Fruit fly (Drosophila melanogaster) whole organism, embryonic: Measurements from ENCODE around the gene CG15473.
A peak's percentile ranks its signal among the peaks of the same experiment; 100 is the strongest.

Experiments used
- Adf1 ChIP-seq: fragments of 200-800 bp; sonication (Bioruptor generic); IDR thresholded peaks from 2 replicates; pipeline ENCODE4 v1.3.6; 2022; ENCODE audit warnings: missing biosample characterization, missing genetic modification characterization
- BtbVII ChIP-seq: fragments of 200-800 bp; sonication (Bioruptor generic); optimal IDR thresholded peaks from 3 replicates; lab custom pipeline; 2017; ENCODE audit warnings: missing biosample characterization, mild to moderate bottlenecking, missing genetic modification characterization
- CG10274 ChIP-seq: fragments of 200-800 bp; sonication (Bioruptor generic); optimal IDR thresholded peaks from 3 replicates; lab custom pipeline; 2017; ENCODE audit warnings: missing biosample characterization, mild to moderate bottlenecking, missing genetic modification characterization
- CG10366 ChIP-seq: fragments of 200-800 bp; sonication (Bioruptor generic); IDR thresholded peaks from 2 replicates; pipeline ENCODE4 v1.3.6; 2022; ENCODE audit warnings: missing biosample characterization, missing genetic modification characterization
- CG10462 ChIP-seq: fragments of 200-800 bp; sonication (Bioruptor generic); optimal IDR thresholded peaks from 2 replicates; lab custom pipeline; 2016; ENCODE audit warnings: missing biosample characterization, missing genetic modification characterization
- CG1233 ChIP-seq: fragments of 200-800 bp; sonication (Bioruptor generic); optimal IDR thresholded peaks from 4 replicates; lab custom pipeline; 2018; ENCODE audit warnings: missing biosample characterization, mild to moderate bottlenecking, missing genetic modification characterization
- CG14965 ChIP-seq: fragments of 200-800 bp; sonication (Bioruptor generic); optimal IDR thresholded peaks from 2 replicates; lab custom pipeline; 2016; ENCODE audit warnings: missing biosample characterization, missing genetic modification characterization, borderline replicate concordance
- CG15011 ChIP-seq: fragments of 200-800 bp; sonication (Bioruptor generic); optimal IDR thresholded peaks from 3 replicates; lab custom pipeline; 2018; ENCODE audit warnings: missing biosample characterization, mild to moderate bottlenecking, missing genetic modification characterization
- CG15479 ChIP-seq: fragments of 200-800 bp; sonication (Bioruptor generic); optimal IDR thresholded peaks from 3 replicates; lab custom pipeline; 2019; ENCODE audit warnings: missing biosample characterization, mild to moderate bottlenecking, missing genetic modification characterization, moderate library complexity
- CG1603 ChIP-seq: fragments of 200-800 bp; sonication (Bioruptor generic); optimal IDR thresholded peaks from 2 replicates; lab custom pipeline; 2019; ENCODE audit warnings: missing biosample characterization, mild to moderate bottlenecking, missing genetic modification characterization, moderate library complexity
- CG17328 ChIP-seq: fragments of 200-800 bp; sonication (Bioruptor generic); IDR thresholded peaks from 2 replicates; pipeline ENCODE4 v1.3.6; 2022; ENCODE audit warnings: missing biosample characterization, missing genetic modification characterization
- CG17829 ChIP-seq: fragments of 200-800 bp; optimal IDR thresholded peaks from 2 replicates; lab custom pipeline; 2019; ENCODE audit warnings: missing biosample characterization, mild to moderate bottlenecking, missing genetic modification characterization, moderate library complexity
- CG18011 ChIP-seq: fragments of 200-800 bp; sonication (Bioruptor generic); optimal IDR thresholded peaks from 2 replicates; lab custom pipeline; 2017; ENCODE audit warnings: missing biosample characterization, missing genetic modification characterization, mild to moderate bottlenecking, moderate library complexity, missing genotype
- CG2116 ChIP-seq: fragments of 200-800 bp; sonication (Bioruptor generic); optimal IDR thresholded peaks from 3 replicates; lab custom pipeline; 2018; ENCODE audit warnings: missing biosample characterization, mild to moderate bottlenecking, missing genetic modification characterization
- CG30431 ChIP-seq: fragments of 200-800 bp; sonication (Bioruptor generic); optimal IDR thresholded peaks from 2 replicates; lab custom pipeline; 2017; ENCODE audit warnings: missing biosample characterization, missing genetic modification characterization
- CG3281 ChIP-seq: fragments of 200-800 bp; sonication (Bioruptor generic); optimal IDR thresholded peaks from 3 replicates; lab custom pipeline; 2017; ENCODE audit warnings: missing biosample characterization, mild to moderate bottlenecking, missing genetic modification characterization
- CG6813 ChIP-seq: fragments of 200-800 bp; sonication (Bioruptor generic); optimal IDR thresholded peaks from 2 replicates; lab custom pipeline; 2017; ENCODE audit warnings: missing biosample characterization, missing genetic modification characterization, mild to moderate bottlenecking, moderate library complexity, missing genetic modification reagents
- CG7271 ChIP-seq: fragments of 200-800 bp; sonication (Bioruptor generic); optimal IDR thresholded peaks from 2 replicates; lab custom pipeline; 2018; ENCODE audit warnings: missing biosample characterization, mild to moderate bottlenecking, missing genetic modification characterization, moderate library complexity
- CG7928 ChIP-seq: fragments of 200-800 bp; sonication (Bioruptor generic); optimal IDR thresholded peaks from 2 replicates; lab custom pipeline; 2017; ENCODE audit warnings: missing biosample characterization, mild to moderate bottlenecking, missing genetic modification characterization
- CG8765 ChIP-seq: fragments of 200-800 bp; sonication (Bioruptor generic); IDR thresholded peaks from 2 replicates; pipeline ENCODE4 v1.3.6; 2022; ENCODE audit warnings: missing biosample characterization, missing genetic modification characterization
- CrebB ChIP-seq: fragments of 200-800 bp; sonication (Bioruptor generic); optimal IDR thresholded peaks from 3 replicates; lab custom pipeline; 2018; ENCODE audit warnings: missing biosample characterization, mild to moderate bottlenecking, missing genetic modification characterization
- E2f1 ChIP-seq: fragments of 200-800 bp; sonication (Bioruptor generic); IDR thresholded peaks from 2 replicates; pipeline ENCODE4 v1.3.6; 2022; ENCODE audit warnings: missing biosample characterization, missing genetic modification characterization
- Ets97D ChIP-seq: fragments of 200-800 bp; sonication (Bioruptor generic); optimal IDR thresholded peaks from 3 replicates; lab custom pipeline; 2016; ENCODE audit warnings: missing biosample characterization, missing genetic modification characterization
- Gug ChIP-seq: fragments of 200-800 bp; sonication (Bioruptor generic); IDR thresholded peaks from 4 replicates; pipeline ENCODE4 v1.3.6; 2022; ENCODE audit warnings: missing biosample characterization, missing genetic modification characterization
- H2.0 ChIP-seq: fragments of 200-800 bp; sonication (Bioruptor generic); IDR thresholded peaks from 2 replicates; pipeline ENCODE4 v1.3.6; 2022; ENCODE audit warnings: missing biosample characterization, missing genetic modification characterization
- HHEX ChIP-seq: fragments of 200-800 bp; sonication (Bioruptor generic); optimal IDR thresholded peaks from 3 replicates; lab custom pipeline; 2017; ENCODE audit warnings: missing biosample characterization, mild to moderate bottlenecking, missing genetic modification characterization, missing genetic modification reagents
- HLHmδ ChIP-seq: fragments of 200-800 bp; sonication (Bioruptor generic); optimal IDR thresholded peaks from 2 replicates; lab custom pipeline; 2018; ENCODE audit warnings: missing biosample characterization, mild to moderate bottlenecking, missing genetic modification characterization, moderate library complexity
- Hr78 ChIP-seq, 2 experiments: fragments of 200-800 bp in 1 of 2; fragments of >200 bp in 1 of 2; sonication (Bioruptor generic) in 1 of 2; optimal IDR thresholded peaks; 2 replicates each; lab custom pipeline; 2017 to 2019; ENCODE audit warnings: missing biosample characterization in 2 of 2, missing genetic modification characterization in 2 of 2, mild to moderate bottlenecking in 1 of 2, moderate library complexity in 1 of 2
- MBD-R2 ChIP-seq: fragments of 200-800 bp; sonication (Bioruptor generic); IDR thresholded peaks from 2 replicates; pipeline ENCODE4 v1.3.6; 2022; ENCODE audit warnings: missing biosample characterization, missing genetic modification characterization
- NC2α ChIP-seq: fragments of 200-800 bp; sonication (Bioruptor generic); optimal IDR thresholded peaks from 2 replicates; lab custom pipeline; 2016; ENCODE audit warnings: missing biosample characterization, missing genetic modification characterization
- Poxn ChIP-seq: fragments of 200-800 bp; sonication (Bioruptor generic); IDR thresholded peaks from 2 replicates; pipeline ENCODE4 v1.3.6; 2022; ENCODE audit warnings: missing biosample characterization, missing genetic modification characterization
- Sin3A ChIP-seq: fragments of >200 bp; optimal IDR thresholded peaks from 2 replicates; lab custom pipeline; 2018
- btn ChIP-seq: fragments of 200-800 bp; sonication (Bioruptor generic); optimal IDR thresholded peaks from 2 replicates; lab custom pipeline; 2016; ENCODE audit warnings: missing biosample characterization, missing genetic modification characterization
- crol ChIP-seq: fragments of 200-800 bp; sonication (Bioruptor generic); IDR thresholded peaks from 2 replicates; pipeline ENCODE4 v1.3.6; 2022; ENCODE audit warnings: missing biosample characterization, missing genetic modification characterization
- dpn ChIP-seq, 2 experiments: fragments of 200-800 bp; sonication (Bioruptor generic); optimal IDR thresholded peaks; 3 replicates each; lab custom pipeline; 2016; ENCODE audit warnings: missing biosample characterization in 2 of 2, missing genetic modification characterization in 2 of 2
- gcm ChIP-seq: fragments of 200-800 bp; sonication (Bioruptor generic); optimal IDR thresholded peaks from 2 replicates; lab custom pipeline; 2019; ENCODE audit warnings: missing biosample characterization, mild to moderate bottlenecking, missing genetic modification characterization, moderate library complexity
- ham ChIP-seq: fragments of 200-800 bp; sonication (Bioruptor generic); IDR thresholded peaks from 2 replicates; pipeline ENCODE4 v1.3.6; 2022; ENCODE audit warnings: missing biosample characterization, missing genetic modification characterization
- jigr1 ChIP-seq: fragments of 200-800 bp; sonication (Bioruptor generic); IDR thresholded peaks from 3 replicates; pipeline ENCODE4 v1.3.6; 2022; ENCODE audit warnings: missing biosample characterization, missing genetic modification characterization
- lov ChIP-seq, 2 experiments: fragments of 200-800 bp in 1 of 2; fragments of >200 bp in 1 of 2; sonication (Bioruptor generic) in 1 of 2; IDR thresholded peaks in 1 of 2; optimal IDR thresholded peaks in 1 of 2; 2 replicates in 1 of 2; 3 replicates in 1 of 2; pipeline versions ENCODE4 v1.3.6 to Lab custom; 2017 to 2022; ENCODE audit warnings: missing biosample characterization in 1 of 2, missing genetic modification characterization in 1 of 2
- maf-S ChIP-seq: fragments of 200-800 bp; sonication (Bioruptor generic); optimal IDR thresholded peaks from 2 replicates; lab custom pipeline; 2016; ENCODE audit warnings: missing biosample characterization, missing genetic modification characterization
- mld ChIP-seq: fragments of 200-800 bp; sonication (Bioruptor generic); IDR thresholded peaks from 3 replicates; pipeline ENCODE4 v1.3.6; 2022; ENCODE audit warnings: missing biosample characterization, missing genetic modification characterization; ENCODE audit not compliant: partially characterized antibody
- nerfin-1 ChIP-seq: fragments of 200-800 bp; sonication (Bioruptor generic); optimal IDR thresholded peaks from 3 replicates; lab custom pipeline; 2019; ENCODE audit warnings: missing biosample characterization, mild to moderate bottlenecking, missing genetic modification characterization, moderate library complexity
- nom ChIP-seq: fragments of 200-800 bp; sonication (Bioruptor generic); optimal IDR thresholded peaks from 2 replicates; lab custom pipeline; 2017; ENCODE audit warnings: missing biosample characterization, missing genetic modification characterization, mild to moderate bottlenecking, moderate library complexity, missing genetic modification reagents
- pros ChIP-seq: fragments of 200-800 bp; sonication (Bioruptor generic); optimal IDR thresholded peaks from 3 replicates; lab custom pipeline; 2019; ENCODE audit warnings: missing biosample characterization, mild to moderate bottlenecking, missing genetic modification characterization, moderate library complexity
- pum ChIP-seq: fragments of 200-800 bp; sonication (Bioruptor generic); optimal IDR thresholded peaks from 2 replicates; lab custom pipeline; 2016; ENCODE audit warnings: missing biosample characterization, missing genetic modification characterization
- sens-2 ChIP-seq: fragments of 200-800 bp; sonication (Bioruptor generic); IDR thresholded peaks from 2 replicates; pipeline ENCODE4 v1.3.6; 2022; ENCODE audit warnings: missing biosample characterization, missing genetic modification characterization
- toy ChIP-seq: fragments of 200-800 bp; sonication (Bioruptor generic); IDR thresholded peaks from 2 replicates; pipeline ENCODE4 v1.3.6; 2022; ENCODE audit warnings: missing biosample characterization, missing genetic modification characterization
- vvl ChIP-seq: fragments of 200-800 bp; sonication (Bioruptor generic); IDR thresholded peaks from 2 replicates; pipeline ENCODE4 v1.3.6; 2022; ENCODE audit warnings: missing biosample characterization, missing genetic modification characterization

CG15473 gene

DNA sequence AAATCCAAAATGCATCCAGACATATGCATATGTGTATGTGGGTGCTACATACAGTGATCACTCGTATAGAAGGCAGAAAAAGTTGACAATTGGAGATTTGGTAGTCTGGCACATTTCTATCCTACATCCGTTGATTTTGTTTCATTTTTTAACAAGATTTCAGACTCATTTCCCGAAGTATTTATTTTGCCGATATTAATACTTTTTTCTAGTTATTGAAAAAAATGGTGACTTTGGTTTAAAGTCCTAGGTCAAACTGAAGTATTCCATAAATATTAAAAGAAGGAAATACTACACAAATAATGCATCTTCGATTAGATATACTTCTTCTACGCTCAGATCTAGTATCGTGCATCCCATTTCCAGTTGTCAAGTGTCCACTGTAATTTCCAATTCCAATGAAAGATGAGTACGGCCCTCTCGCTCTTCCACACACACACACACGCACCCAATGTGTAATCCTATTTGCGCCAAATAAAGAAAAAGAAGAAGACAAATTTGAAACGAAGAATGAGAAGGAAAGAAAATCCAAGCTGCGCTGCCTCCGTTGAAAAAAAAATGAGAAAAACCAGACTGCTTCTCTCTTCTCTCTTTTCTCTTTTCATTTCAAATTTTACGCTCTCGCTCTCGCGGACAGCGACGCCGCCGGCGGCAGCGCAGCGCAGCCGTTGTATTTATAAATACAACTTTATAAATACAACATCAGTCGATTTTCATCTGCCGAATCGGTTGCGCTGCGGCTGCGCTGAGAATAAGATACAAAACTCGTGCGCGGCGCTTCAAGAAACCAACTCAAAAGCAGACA, 37.2 kb downstream of the CG15473 start, which contains the start of gene peb (continued):
- TF ChIP-seq Adf1 (GFP tag; lab: Robert Waterston, UW) (peak; percentile 96), CG17328 (GFP tag; lab: Robert Waterston, UW) (0 out of 2 replicates have a peak, but pooled peaks have one; percentile 20), Sin3A (lab: Kevin White, UChicago) (no peak), CG1603 (tag; lab: Kevin White, UChicago) (peak; percentile 21), vvl (GFP tag; lab: Robert Waterston, UW) (no peak; the same call in 1 of the 2 replicates), CG8765 (GFP tag; lab: Robert Waterston, UW) (peak; percentile 59; the same call in 1 of the 2 replicates), crol (GFP tag; lab: Robert Waterston, UW) (no peak), jigr1 (GFP tag; lab: Robert Waterston, UW) (peak; percentile 82), HHEX (GFP tag; lab: Kevin White, UChicago) (no peak), CG10274 (GFP tag; lab: Kevin White, UChicago) (no peak), CG30431 (GFP tag; lab: Kevin White, UChicago) (peak; percentile 50), Hr78 (GFP tag; optimal IDR thresholded peaks at IDR 0.05; lab: Kevin White, UChicago) (peak in 1 of 2 experiments; percentile 38), gcm (no peak), nom (GFP tag; lab: Kevin White, UChicago) (peak; percentile 42), E2f1 (peak; percentile 34; the same call in 1 of the 2 replicates), btn (GFP tag; lab: Kevin White, UChicago) (peak; percentile 0), CG17829 (tag; lab: Kevin White, UChicago) (peak; percentile 59), Poxn (GFP tag; lab: Robert Waterston, UW) (no peak), H2.0 (GFP tag; lab: Robert Waterston, UW) (no peak), CG15479 (GFP tag; lab: Kevin White, UChicago) (peak; percentile 71), HLHmδ (no peak), CG2116 (GFP tag; lab: Kevin White, UChicago) (no peak), CG15011 (GFP tag; lab: Kevin White, UChicago) (no peak), dpn (GFP tag; optimal IDR thresholded peaks at IDR 0.05; lab: Kevin White, UChicago) (peak; percentile 34 to 56), CG6813 (GFP tag; lab: Kevin White, UChicago) (no peak), Gug (GFP tag; lab: Robert Waterston, UW) (no peak), toy (GFP tag; lab: Robert Waterston, UW) (0 out of 2 replicates have a peak, but pooled peaks have one; percentile 16), MBD-R2 (GFP tag; lab: Robert Waterston, UW) (no peak), CG1233 (GFP tag; lab: Kevin White, UChicago) (peak; percentile 10), Ets97D (GFP tag; lab: Kevin White, UChicago) (peak; percentile 34), maf-S (GFP tag; lab: Kevin White, UChicago) (peak; percentile 27), CG10462 (peak; percentile 27), sens-2 (no peak), CG7928 (no peak), nerfin-1 (tag; lab: Kevin White, UChicago) (peak; percentile 13), pros (GFP tag; lab: Kevin White, UChicago) (peak; percentile 92), CG10366 (GFP tag; lab: Robert Waterston, UW) (0 out of 2 replicates have a peak, but pooled peaks have one; percentile 15), ham (GFP tag; lab: Robert Waterston, UW) (no peak), CG18011 (no peak), CrebB (tag; lab: Kevin White, UChicago) (no peak), pum (GFP tag; lab: Kevin White, UChicago) (peak; percentile 81), CG14965 (GFP tag; lab: Kevin White, UChicago) (no peak), CG7271 (tag; lab: Kevin White, UChicago) (no peak), CG3281 (GFP tag; lab: Kevin White, UChicago) (no peak), mld (no peak), BtbVII (GFP tag; lab: Kevin White, UChicago) (no peak), NC2α (no peak), lov (optimal IDR thresholded peaks at IDR 0.05; lab: Kevin White, UChicago) (no peak), lov (GFP tag; IDR thresholded peaks at IDR 0.05; lab: Robert Waterston, UW) (no peak)
